Fruit fly (Drosophila melanogaster) whole organism, embryonic: ENCODE measurements around the gene CG6048.
A peak's percentile ranks its signal among the peaks of the same experiment; 100 is the strongest.

Source experiments
- C15 ChIP-seq: fragments of 200-800 bp; sonication (Bioruptor generic); IDR thresholded peaks from 3 replicates; pipeline ENCODE4 v1.3.6; 2022; ENCODE audit warnings: missing biosample characterization, missing genetic modification characterization
- CG10209 ChIP-seq: fragments of 200-800 bp; sonication (Bioruptor generic); optimal IDR thresholded peaks from 3 replicates; lab custom pipeline; 2017; ENCODE audit warnings: missing biosample characterization, mild to moderate bottlenecking, missing genetic modification characterization, missing genetic modification reagents
- CG10274 ChIP-seq: fragments of 200-800 bp; sonication (Bioruptor generic); optimal IDR thresholded peaks from 3 replicates; lab custom pipeline; 2017; ENCODE audit warnings: missing biosample characterization, mild to moderate bottlenecking, missing genetic modification characterization
- CG12744 ChIP-seq: fragments of 200-800 bp; sonication (Bioruptor generic); optimal IDR thresholded peaks from 2 replicates; lab custom pipeline; 2016; ENCODE audit warnings: missing biosample characterization, missing genetic modification characterization
- CG12769 ChIP-seq: fragments of 200-800 bp; sonication (Bioruptor generic); optimal IDR thresholded peaks from 2 replicates; lab custom pipeline; 2019; ENCODE audit warnings: missing biosample characterization, mild to moderate bottlenecking, missing genetic modification characterization, moderate library complexity
- CG13287 ChIP-seq: fragments of 200-800 bp; sonication (Bioruptor generic); IDR thresholded peaks from 2 replicates; pipeline ENCODE4 v1.3.6; 2022; ENCODE audit warnings: missing biosample characterization, missing genetic modification characterization; ENCODE audit not compliant: partially characterized antibody
- CG15073 ChIP-seq: fragments of 200-800 bp; sonication (Bioruptor generic); optimal IDR thresholded peaks from 2 replicates; lab custom pipeline; 2016; ENCODE audit warnings: missing biosample characterization, missing genetic modification characterization
- CG16815 ChIP-seq: fragments of 200-800 bp; sonication (Bioruptor generic); optimal IDR thresholded peaks from 3 replicates; lab custom pipeline; 2017; ENCODE audit warnings: missing biosample characterization, mild to moderate bottlenecking, missing genetic modification characterization
- CG17361 ChIP-seq: fragments of 200-800 bp; sonication (Bioruptor generic); IDR thresholded peaks from 3 replicates; pipeline ENCODE4 v1.3.6; 2022; ENCODE audit warnings: missing biosample characterization, missing genetic modification characterization
- CG2120 ChIP-seq: fragments of 200-800 bp; sonication (Bioruptor generic); optimal IDR thresholded peaks from 3 replicates; lab custom pipeline; 2016; ENCODE audit warnings: missing biosample characterization, missing genetic modification characterization
- CG30020 ChIP-seq: fragments of 200-800 bp; optimal IDR thresholded peaks from 2 replicates; lab custom pipeline; 2019; ENCODE audit warnings: missing biosample characterization, mild to moderate bottlenecking, missing genetic modification characterization, moderate library complexity
- CG30431 ChIP-seq: fragments of 200-800 bp; sonication (Bioruptor generic); optimal IDR thresholded peaks from 2 replicates; lab custom pipeline; 2017; ENCODE audit warnings: missing biosample characterization, missing genetic modification characterization
- CG31441 ChIP-seq: fragments of 200-800 bp; sonication (Bioruptor generic); IDR thresholded peaks from 2 replicates; pipeline ENCODE4 v1.3.6; 2022; ENCODE audit warnings: missing biosample characterization, missing genetic modification characterization
- CG3838 ChIP-seq: fragments of 200-800 bp; sonication (Bioruptor generic); optimal IDR thresholded peaks from 3 replicates; lab custom pipeline; 2016; ENCODE audit warnings: missing biosample characterization, missing genetic modification characterization
- CG6175 ChIP-seq: fragments of 200-800 bp; sonication (Bioruptor generic); IDR thresholded peaks from 3 replicates; pipeline ENCODE4 v1.3.6; 2022; ENCODE audit warnings: missing biosample characterization, missing genetic modification characterization
- CG6654 ChIP-seq: fragments of 200-800 bp; sonication (Bioruptor generic); optimal IDR thresholded peaks from 2 replicates; lab custom pipeline; 2017; ENCODE audit warnings: missing biosample characterization, mild to moderate bottlenecking, missing genetic modification characterization
- CG7271 ChIP-seq: fragments of 200-800 bp; sonication (Bioruptor generic); optimal IDR thresholded peaks from 2 replicates; lab custom pipeline; 2018; ENCODE audit warnings: missing biosample characterization, mild to moderate bottlenecking, missing genetic modification characterization, moderate library complexity
- CG7963 ChIP-seq: fragments of 200-800 bp; sonication (Bioruptor generic); IDR thresholded peaks from 3 replicates; pipeline ENCODE4 v1.3.6; 2022; ENCODE audit warnings: missing biosample characterization, missing genetic modification characterization; ENCODE audit not compliant: partially characterized antibody
- CG8765 ChIP-seq: fragments of 200-800 bp; sonication (Bioruptor generic); IDR thresholded peaks from 2 replicates; pipeline ENCODE4 v1.3.6; 2022; ENCODE audit warnings: missing biosample characterization, missing genetic modification characterization
- CG8944 ChIP-seq: fragments of 200-800 bp; sonication (Bioruptor generic); optimal IDR thresholded peaks from 3 replicates; lab custom pipeline; 2016; ENCODE audit warnings: missing biosample characterization, missing genetic modification characterization
- CrebB ChIP-seq: fragments of 200-800 bp; sonication (Bioruptor generic); optimal IDR thresholded peaks from 3 replicates; lab custom pipeline; 2018; ENCODE audit warnings: missing biosample characterization, mild to moderate bottlenecking, missing genetic modification characterization
- D19A ChIP-seq: fragments of 200-800 bp; optimal IDR thresholded peaks from 3 replicates; lab custom pipeline; 2019; ENCODE audit warnings: missing biosample characterization, mild to moderate bottlenecking, missing genetic modification characterization, moderate library complexity
- Dbx ChIP-seq: fragments of 200-800 bp; sonication (Bioruptor generic); IDR thresholded peaks from 3 replicates; pipeline ENCODE4 v1.3.6; 2022; ENCODE audit warnings: missing biosample characterization, missing genetic modification characterization
- E2f2 ChIP-seq: fragments of 200-800 bp; sonication (Bioruptor generic); IDR thresholded peaks from 2 replicates; pipeline ENCODE4 v1.3.6; 2022; ENCODE audit warnings: missing biosample characterization, missing genetic modification characterization
- Eip74EF ChIP-seq, 2 experiments: fragments of 200-800 bp in 1 of 2; fragments of >200 bp in 1 of 2; sonication (Bioruptor generic) in 1 of 2; optimal IDR thresholded peaks; 2 replicates each; lab custom pipeline; 2017 to 2019; ENCODE audit warnings: missing biosample characterization in 2 of 2, missing genetic modification characterization in 2 of 2, mild to moderate bottlenecking in 1 of 2, moderate library complexity in 1 of 2
- Fer3 ChIP-seq: fragments of 200-800 bp; sonication (Bioruptor generic); optimal IDR thresholded peaks from 2 replicates; lab custom pipeline; 2018; ENCODE audit warnings: missing biosample characterization, mild to moderate bottlenecking, missing genetic modification characterization, moderate library complexity
- HmgZ ChIP-seq: fragments of 200-800 bp; sonication (Bioruptor generic); optimal IDR thresholded peaks from 2 replicates; lab custom pipeline; 2018; ENCODE audit warnings: missing biosample characterization, mild to moderate bottlenecking, missing genetic modification characterization
- Hsf ChIP-seq: fragments of 200-800 bp; sonication (Bioruptor generic); optimal IDR thresholded peaks from 3 replicates; lab custom pipeline; 2016; ENCODE audit warnings: missing biosample characterization, missing genetic modification characterization
- Jarid2 ChIP-seq: fragments of 200-800 bp; sonication (Bioruptor generic); optimal IDR thresholded peaks from 3 replicates; lab custom pipeline; 2017; ENCODE audit warnings: mild to moderate bottlenecking, missing biosample characterization, missing genetic modification reagents, missing genetic modification characterization
- Kr ChIP-seq: fragments of 200-800 bp; sonication (Bioruptor generic); optimal IDR thresholded peaks from 2 replicates; lab custom pipeline; 2017; ENCODE audit warnings: missing biosample characterization, mild to moderate bottlenecking, missing genetic modification characterization
- Lhr ChIP-seq: fragments of 200-800 bp; sonication (Bioruptor generic); optimal IDR thresholded peaks from 3 replicates; lab custom pipeline; 2017; ENCODE audit warnings: mild to moderate bottlenecking, missing biosample characterization, missing genetic modification reagents, missing genetic modification characterization
- Neu2 ChIP-seq: fragments of 200-800 bp; sonication (Bioruptor generic); optimal IDR thresholded peaks from 3 replicates; lab custom pipeline; 2016; ENCODE audit warnings: missing biosample characterization, missing genetic modification characterization, borderline replicate concordance
- Sry-δ ChIP-seq: fragments of 200-800 bp; sonication (Bioruptor generic); optimal IDR thresholded peaks from 2 replicates; lab custom pipeline; 2016; ENCODE audit warnings: missing biosample characterization, missing genetic modification characterization
- Vsx1 ChIP-seq: fragments of 200-800 bp; sonication (Bioruptor generic); optimal IDR thresholded peaks from 2 replicates; lab custom pipeline; 2017; ENCODE audit warnings: missing biosample characterization, mild to moderate bottlenecking, missing genetic modification characterization, missing genetic modification reagents
- Xrp1 ChIP-seq: fragments of 200-800 bp; sonication (Bioruptor generic); IDR thresholded peaks from 2 replicates; pipeline ENCODE4 v1.3.6; 2022; ENCODE audit warnings: missing biosample characterization, missing genetic modification characterization
- ac ChIP-seq: fragments of 200-800 bp; sonication (Bioruptor generic); optimal IDR thresholded peaks from 3 replicates; lab custom pipeline; 2017; ENCODE audit warnings: missing biosample characterization, mild to moderate bottlenecking, missing genetic modification characterization
- bsh ChIP-seq, 2 experiments: fragments of 200-800 bp; sonication (Bioruptor generic); optimal IDR thresholded peaks; 2 replicates each; lab custom pipeline; 2017 to 2018; ENCODE audit warnings: mild to moderate bottlenecking in 2 of 2, missing biosample characterization in 2 of 2, missing genetic modification characterization in 2 of 2, moderate library complexity in 1 of 2
- btn ChIP-seq: fragments of 200-800 bp; sonication (Bioruptor generic); optimal IDR thresholded peaks from 2 replicates; lab custom pipeline; 2016; ENCODE audit warnings: missing biosample characterization, missing genetic modification characterization
- cg ChIP-seq: fragments of 200-800 bp; sonication (Bioruptor generic); optimal IDR thresholded peaks from 3 replicates; lab custom pipeline; 2019; ENCODE audit warnings: missing biosample characterization, mild to moderate bottlenecking, missing genetic modification characterization, moderate library complexity
- chif ChIP-seq, 2 experiments: fragments of 200-800 bp; sonication (Bioruptor generic); optimal IDR thresholded peaks; 3 replicates each; lab custom pipeline; 2016; ENCODE audit warnings: missing biosample characterization in 2 of 2, missing genetic modification characterization in 2 of 2
- ci ChIP-seq: fragments of 200-800 bp; sonication (Bioruptor generic); IDR thresholded peaks from 3 replicates; pipeline ENCODE4 v1.3.6; 2022; ENCODE audit warnings: missing biosample characterization, missing genetic modification characterization
- dimm ChIP-seq: fragments of 200-800 bp; sonication (Bioruptor generic); IDR thresholded peaks from 2 replicates; pipeline ENCODE4 v1.3.6; 2022; ENCODE audit warnings: missing biosample characterization, missing genetic modification characterization
- grau ChIP-seq: fragments of 200-800 bp; optimal IDR thresholded peaks from 3 replicates; lab custom pipeline; 2019; ENCODE audit warnings: missing biosample characterization, mild to moderate bottlenecking, missing genetic modification characterization, moderate library complexity
- lab ChIP-seq: fragments of 200-800 bp; sonication (Bioruptor generic); optimal IDR thresholded peaks from 3 replicates; lab custom pipeline; 2017; ENCODE audit warnings: missing biosample characterization, missing genetic modification characterization, mild to moderate bottlenecking, moderate library complexity, missing genetic modification reagents
- nerfin-1 ChIP-seq: fragments of 200-800 bp; sonication (Bioruptor generic); optimal IDR thresholded peaks from 3 replicates; lab custom pipeline; 2019; ENCODE audit warnings: missing biosample characterization, mild to moderate bottlenecking, missing genetic modification characterization, moderate library complexity
- odd ChIP-seq: fragments of 200-800 bp; sonication (Bioruptor generic); optimal IDR thresholded peaks from 2 replicates; lab custom pipeline; 2017; ENCODE audit warnings: missing biosample characterization, mild to moderate bottlenecking, missing genetic modification characterization
- otp ChIP-seq: fragments of 200-800 bp; sonication (Bioruptor generic); IDR thresholded peaks from 3 replicates; pipeline ENCODE4, ENCODE4 v1.3.6; 2022; ENCODE audit warnings: missing biosample characterization, missing genetic modification characterization
- pita ChIP-seq: fragments of 200-800 bp; sonication (Bioruptor generic); optimal IDR thresholded peaks from 2 replicates; lab custom pipeline; 2017; ENCODE audit warnings: missing biosample characterization, mild to moderate bottlenecking, missing genetic modification characterization
- tap ChIP-seq: fragments of 200-800 bp; optimal IDR thresholded peaks from 3 replicates; lab custom pipeline; 2019; ENCODE audit warnings: missing biosample characterization, mild to moderate bottlenecking, missing genetic modification characterization, moderate library complexity
- tin ChIP-seq: fragments of 200-800 bp; sonication (Bioruptor generic); optimal IDR thresholded peaks from 3 replicates; lab custom pipeline; 2016; ENCODE audit warnings: missing biosample characterization, missing genetic modification characterization
- wek ChIP-seq: fragments of 200-800 bp; sonication (Bioruptor generic); optimal IDR thresholded peaks from 3 replicates; lab custom pipeline; 2018; ENCODE audit warnings: missing biosample characterization, mild to moderate bottlenecking, missing genetic modification characterization, moderate library complexity

Gene CG6048

dm6 chrX:5995951-5996350 lies 43.6 kb downstream of the CG6048 start (continued):
- no peak for TF ChIP-seq wek (GFP tag; lab: Kevin White, UChicago)
- TF ChIP-seq otp (GFP tag; lab: Robert Waterston, UW), result no peak
- no peak for TF ChIP-seq E2f2
- peak; percentile 9 for TF ChIP-seq CG10209 (GFP tag; lab: Kevin White, UChicago)
- TF ChIP-seq cg (GFP tag; lab: Kevin White, UChicago), result no peak
- TF ChIP-seq chif (GFP tag; optimal IDR thresholded peaks at IDR 0.05; lab: Kevin White, UChicago), result peak in 1 of 2 experiments; percentile 40
- no peak for TF ChIP-seq CG7271 (tag; lab: Kevin White, UChicago)
- no peak for TF ChIP-seq Jarid2
- no peak for TF ChIP-seq HmgZ
- peak; percentile 29 for TF ChIP-seq Hsf
- no peak for TF ChIP-seq ac (GFP tag; lab: Kevin White, UChicago)
- no peak for TF ChIP-seq CG13287 (GFP tag; lab: Robert Waterston, UW)
- TF ChIP-seq nerfin-1, result no peak
- no peak for TF ChIP-seq CG12744 (GFP tag; lab: Kevin White, UChicago)
- TF ChIP-seq CG30431 (GFP tag; lab: Kevin White, UChicago), result no peak
- TF ChIP-seq lab (GFP tag; lab: Kevin White, UChicago), result no peak
- no peak for TF ChIP-seq CG6654 (GFP tag; lab: Kevin White, UChicago)
- no peak for TF ChIP-seq CG8944 (GFP tag; lab: Kevin White, UChicago)
- no peak for TF ChIP-seq CrebB
- TF ChIP-seq btn (GFP tag; lab: Kevin White, UChicago), result no peak
- no peak for TF ChIP-seq dimm (GFP tag; lab: Robert Waterston, UW)
- no peak for TF ChIP-seq CG10274 (GFP tag; lab: Kevin White, UChicago)
- no peak for TF ChIP-seq Neu2 (GFP tag; lab: Kevin White, UChicago)
- no peak for TF ChIP-seq CG2120 (GFP tag; lab: Kevin White, UChicago)
- TF ChIP-seq tin (GFP tag; lab: Kevin White, UChicago), result peak; percentile 11
- TF ChIP-seq odd, result no peak
- TF ChIP-seq CG7963 (GFP tag; lab: Robert Waterston, UW), result no peak
- no peak for TF ChIP-seq pita (GFP tag; lab: Kevin White, UChicago)
- no peak for TF ChIP-seq Fer3 (tag; lab: Kevin White, UChicago)
- no peak for TF ChIP-seq CG6175 (GFP tag; lab: Robert Waterston, UW)
- peak; percentile 60; the same call in 1 of the 2 replicates for TF ChIP-seq Xrp1 (GFP tag; lab: Robert Waterston, UW)
- TF ChIP-seq CG12769 (tag; lab: Kevin White, UChicago), result no peak
- no peak for TF ChIP-seq Eip74EF (GFP tag; optimal IDR thresholded peaks at IDR 0.05; lab: Kevin White, UChicago)
- no peak for TF ChIP-seq Sry-δ (GFP tag; lab: Kevin White, UChicago)
- TF ChIP-seq ci (GFP tag; lab: Robert Waterston, UW), result 0 out of 3 replicates have a peak, but pooled peaks have one; percentile 8
- no peak for TF ChIP-seq Vsx1 (GFP tag; lab: Kevin White, UChicago)
- TF ChIP-seq Lhr (GFP tag; lab: Kevin White, UChicago), result no peak
- no peak for TF ChIP-seq CG16815 (GFP tag; lab: Kevin White, UChicago)
- TF ChIP-seq C15 (GFP tag; lab: Robert Waterston, UW), result no peak
- TF ChIP-seq D19A (tag; lab: Kevin White, UChicago), result peak; percentile 26
- no peak for TF ChIP-seq CG30020 (tag; lab: Kevin White, UChicago)
- TF ChIP-seq CG8765 (GFP tag; lab: Robert Waterston, UW), result no peak
- TF ChIP-seq Dbx (GFP tag; lab: Robert Waterston, UW), result no peak
- TF ChIP-seq CG15073, result no peak
- TF ChIP-seq Kr (GFP tag; lab: Kevin White, UChicago), result no peak
- TF ChIP-seq CG31441 (GFP tag; lab: Robert Waterston, UW), result peak; percentile 29; the same call in 1 of the 2 replicates
- no peak for TF ChIP-seq CG3838 (GFP tag; lab: Kevin White, UChicago)
- TF ChIP-seq bsh (GFP tag; optimal IDR thresholded peaks at IDR 0.05; lab: Kevin White, UChicago), result peak in 1 of 2 experiments; percentile 54
- peak; percentile 34; the same call in 1 of the 3 replicates for TF ChIP-seq CG17361 (GFP tag; lab: Robert Waterston, UW)
- no peak for TF ChIP-seq tap (tag; lab: Kevin White, UChicago)
- peak; percentile 37 for TF ChIP-seq grau
